Fruit fly (Drosophila melanogaster) S2 (cell line): ENCODE measurements around the gene dib.

Experiments
- CG8478 ChIP-seq: fragments of >200 bp; optimal IDR thresholded peaks from 2 replicates; lab custom pipeline; 2018
- CTCF ChIP-seq, 2 experiments: fragments of >200 bp; optimal IDR thresholded peaks; 2 replicates each; lab custom pipeline; 2018

DNA sequence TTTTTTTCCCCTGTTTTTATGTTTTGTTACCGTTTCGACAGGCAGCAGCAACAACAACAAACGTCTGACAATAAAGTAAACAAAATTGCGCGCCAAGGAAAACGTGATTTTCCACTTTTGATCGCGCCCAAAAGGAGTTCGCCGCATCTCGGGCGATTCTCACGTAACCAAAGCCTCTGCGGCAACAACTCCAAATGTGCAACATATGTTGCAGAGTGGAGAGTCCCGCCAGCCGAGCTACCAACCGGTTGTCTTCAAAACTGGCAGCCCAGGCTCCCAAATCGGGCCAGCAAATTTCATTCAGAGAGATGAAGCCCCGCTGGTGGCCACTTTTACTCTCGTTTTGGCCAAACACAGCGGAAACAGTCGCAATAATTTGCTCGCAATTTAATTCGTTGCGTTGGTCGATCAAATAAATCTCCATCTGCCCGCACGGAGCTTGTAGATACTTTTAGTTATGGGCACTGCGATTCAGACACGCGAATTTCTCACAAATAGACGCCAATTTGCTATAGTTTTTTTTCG is 6.6 kb upstream of the dib start:
- TF ChIP-seq CTCF (optimal IDR thresholded peaks at IDR 0.05; lab: Kevin White, UChicago), result no peak
- TF ChIP-seq CG8478 (lab: Kevin White, UChicago), result no peak
